Worm (Caenorhabditis elegans): ENCODE results near the gene hosl-1.

hosl-1 gene

DNA sequence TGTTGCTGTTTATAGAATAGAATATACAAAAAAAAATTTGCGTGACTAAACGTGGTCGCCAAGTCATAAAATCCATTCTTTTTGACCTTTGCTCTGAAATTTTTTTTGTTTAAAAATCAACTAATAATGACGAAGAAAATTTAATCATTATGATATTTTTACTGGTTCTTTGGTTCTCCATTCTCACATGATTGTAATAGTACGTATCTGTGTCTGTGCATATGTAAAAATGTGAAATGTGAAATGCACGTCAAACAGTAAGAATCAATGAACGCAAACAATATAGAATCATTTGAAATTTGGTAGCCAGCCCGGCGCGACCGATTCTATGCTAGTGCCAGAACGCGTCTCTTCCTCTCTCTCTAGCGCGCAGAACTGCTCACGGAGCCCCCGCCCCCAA is at the start of gene hosl-1:
hosl-1 (plus strand) TSS at position 301 of the 400 bp plus-strand sequence.
- TF ChIP-seq snpc-4 (tag; optimal IDR thresholded peaks at IDR 0.05) (no peak), jun-1 (tag; optimal IDR thresholded peaks at IDR 0.05) (no peak), sox-4 (tag; optimal IDR thresholded peaks at IDR 0.05) (no peak), lin-35 (GFP tag; optimal IDR thresholded peaks at IDR 0.05) (no peak), mab-9 (GFP tag; IDR thresholded peaks at IDR 0.05) (no peak)

DNA sequence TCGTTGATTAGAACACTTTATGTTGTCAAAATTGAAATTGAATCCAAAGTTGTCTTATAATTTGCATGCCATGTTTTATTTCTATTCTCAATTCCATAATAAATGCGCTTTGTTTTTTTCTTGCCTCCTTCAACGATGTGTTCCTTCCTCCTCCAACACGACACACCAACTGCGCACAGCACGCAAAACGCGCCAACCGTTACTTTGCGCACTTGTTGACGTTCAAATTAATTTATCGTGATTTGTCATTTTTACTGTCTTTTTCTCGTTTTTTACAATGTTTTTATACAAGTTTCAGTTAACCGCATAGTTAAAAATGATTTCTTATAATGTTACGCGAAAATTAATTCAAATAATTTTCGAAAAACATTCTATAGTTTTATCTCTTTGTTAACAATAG is 49.0 kb upstream of the hosl-1 start:
- TF ChIP-seq nhr-237 (tag; optimal IDR thresholded peaks at IDR 0.05) (no peak), fkh-10 (GFP tag; optimal IDR thresholded peaks at IDR 0.05) (no peak), mef-2 (tag; optimal IDR thresholded peaks at IDR 0.05) (no peak), nhr-47 (tag; optimal IDR thresholded peaks at IDR 0.05) (peak; percentile 54), zip-4 (GFP tag; optimal IDR thresholded peaks at IDR 0.05) (no peak), hpl-2 (GFP tag; optimal IDR thresholded peaks at IDR 0.05) (no peak), dpl-1 (GFP tag; optimal IDR thresholded peaks at IDR 0.05) (peak; percentile 38 to 61 (median 55)), aly-2 (tag; optimal IDR thresholded peaks at IDR 0.05) (no peak), unc-130 (tag; optimal IDR thresholded peaks at IDR 0.05) (no peak), elt-3 (tag; optimal IDR thresholded peaks at IDR 0.05) (peak in 1 of 6 experiments; percentile 7), ceh-82 (tag; optimal IDR thresholded peaks at IDR 0.05) (peak in 1 of 3 experiments; percentile 8), pqm-1 (tag; optimal IDR thresholded peaks at IDR 0.05) (no peak), ceh-90 (tag; optimal IDR thresholded peaks at IDR 0.05) (no peak), grh-1 (GFP tag; IDR thresholded peaks at IDR 0.05) (no peak), zag-1 (tag; optimal IDR thresholded peaks at IDR 0.05) (no peak), efl-1 (optimal IDR thresholded peaks at IDR 0.05) (peak; percentile 35 to 45), efl-1 (GFP tag; optimal IDR thresholded peaks at IDR 0.05 in 1 of 2) (peak; percentile 26 to 92), lin-15B (tag; optimal IDR thresholded peaks at IDR 0.05) (no peak), ceh-88 (GFP tag; IDR thresholded peaks at IDR 0.05) (no peak), nhr-11 (tag; optimal IDR thresholded peaks at IDR 0.05) (no peak), nhr-84 (tag; optimal IDR thresholded peaks at IDR 0.05) (no peak), nhr-90 (tag; optimal IDR thresholded peaks at IDR 0.05; ENCODE audit: poor library complexity) (peak; percentile 4), skn-1 (tag; optimal IDR thresholded peaks at IDR 0.05) (no peak), nhr-20 (tag; optimal IDR thresholded peaks at IDR 0.05) (peak; percentile 53), vab-15 (tag; optimal IDR thresholded peaks at IDR 0.05) (no peak), unc-98 (GFP tag; IDR thresholded peaks at IDR 0.05) (no peak), aha-1 (tag; optimal IDR thresholded peaks at IDR 0.05) (no peak), ceh-63 (GFP tag; optimal IDR thresholded peaks at IDR 0.05) (no peak), ztf-4 (tag; optimal IDR thresholded peaks at IDR 0.05) (no peak), ces-1 (GFP tag; optimal IDR thresholded peaks at IDR 0.05) (no peak), dsc-1 (tag; optimal IDR thresholded peaks at IDR 0.05) (no peak), snpc-4 (tag; optimal IDR thresholded peaks at IDR 0.05) (peak; percentile 2), snu-23 (GFP tag; optimal IDR thresholded peaks at IDR 0.05) (peak; percentile 73), rnt-1 (tag; optimal IDR thresholded peaks at IDR 0.05) (peak; percentile 45), Y116A8C.19 (tag; optimal IDR thresholded peaks at IDR 0.05; ENCODE audit: borderline replicate concordance) (no peak), egl-13 (tag; optimal IDR thresholded peaks at IDR 0.05) (no peak), ama-1 (optimal IDR thresholded peaks at IDR 0.05) (no peak), xbp-1 (tag; optimal IDR thresholded peaks at IDR 0.05) (peak; percentile 66), swsn-7 (tag; optimal IDR thresholded peaks at IDR 0.05) (peak; percentile 53), tlp-1 (tag; optimal IDR thresholded peaks at IDR 0.05) (no peak), unc-30 (tag; optimal IDR thresholded peaks at IDR 0.05) (no peak), C04F5.9 (tag; optimal IDR thresholded peaks at IDR 0.05) (no peak), isw-1 (GFP tag; IDR thresholded peaks at IDR 0.05) (no peak), nhr-71 (tag; optimal IDR thresholded peaks at IDR 0.05) (peak; percentile 60), lin-35 (GFP tag; optimal IDR thresholded peaks at IDR 0.05) (peak; percentile 10 to 60), blmp-1 (tag; optimal IDR thresholded peaks at IDR 0.05) (peak; percentile 63), mdl-1 (tag; optimal IDR thresholded peaks at IDR 0.05) (peak in 1 of 2 experiments; percentile 14), C16A3.4 (tag; optimal IDR thresholded peaks at IDR 0.05) (peak; percentile 50), hlh-17 (GFP tag; optimal IDR thresholded peaks at IDR 0.05; ENCODE audit: borderline replicate concordance) (no peak), jun-1 (tag; optimal IDR thresholded peaks at IDR 0.05) (peak; percentile 21)

Measured in whole organism, L1 larva.